Fruit fly (Drosophila melanogaster) whole organism, pupa: ENCODE results near the gene tbc.

Experiments used
- CG14655 ChIP-seq: fragments of 200-800 bp; sonication (Bioruptor generic); optimal IDR thresholded peaks from 3 replicates; lab custom pipeline; 2017; ENCODE audit warnings: mild to moderate bottlenecking, missing biosample characterization, missing genetic modification reagents, missing genetic modification characterization
- CG15710 ChIP-seq: fragments of 200-800 bp; sonication (Bioruptor generic); optimal IDR thresholded peaks from 2 replicates; lab custom pipeline; 2018; ENCODE audit warnings: missing biosample characterization, mild to moderate bottlenecking, missing genetic modification characterization, moderate library complexity
- CG17806 ChIP-seq: fragments of 200-800 bp; sonication (Bioruptor generic); optimal IDR thresholded peaks from 2 replicates; lab custom pipeline; 2018; ENCODE audit warnings: missing biosample characterization, mild to moderate bottlenecking, missing genetic modification characterization, moderate library complexity
- CG8159 ChIP-seq: fragments of 200-800 bp; sonication (Bioruptor generic); optimal IDR thresholded peaks from 3 replicates; lab custom pipeline; 2018; ENCODE audit warnings: missing biosample characterization, mild to moderate bottlenecking, missing genetic modification characterization, moderate library complexity
- D1 ChIP-seq: fragments of 200-800 bp; sonication (Bioruptor generic); optimal IDR thresholded peaks from 2 replicates; lab custom pipeline; 2018; ENCODE audit warnings: missing biosample characterization, mild to moderate bottlenecking, missing genetic modification characterization, moderate library complexity
- EcR ChIP-seq: fragments of 200-800 bp; sonication (Bioruptor generic); optimal IDR thresholded peaks from 3 replicates; lab custom pipeline; 2019; ENCODE audit warnings: missing biosample characterization, missing genetic modification characterization, mild to moderate bottlenecking, moderate library complexity, missing genetic modification reagents
- Pif1A ChIP-seq: fragments of 200-800 bp; sonication (Bioruptor generic); optimal IDR thresholded peaks from 3 replicates; lab custom pipeline; 2016; ENCODE audit warnings: missing biosample characterization, missing genetic modification characterization
- Pif1B ChIP-seq: fragments of 200-800 bp; sonication (Bioruptor generic); optimal IDR thresholded peaks from 3 replicates; lab custom pipeline; 2016; ENCODE audit warnings: missing biosample characterization, missing genetic modification characterization
- gl ChIP-seq: fragments of 200-800 bp; sonication (Bioruptor generic); optimal IDR thresholded peaks from 2 replicates; lab custom pipeline; 2018; ENCODE audit warnings: missing biosample characterization, mild to moderate bottlenecking, missing genetic modification characterization
- rn ChIP-seq: fragments of 200-800 bp; sonication (Bioruptor generic); IDR thresholded peaks from 2 replicates; pipeline ENCODE4 v1.3.6; 2022; ENCODE audit warnings: missing biosample characterization, missing genetic modification characterization

DNA sequence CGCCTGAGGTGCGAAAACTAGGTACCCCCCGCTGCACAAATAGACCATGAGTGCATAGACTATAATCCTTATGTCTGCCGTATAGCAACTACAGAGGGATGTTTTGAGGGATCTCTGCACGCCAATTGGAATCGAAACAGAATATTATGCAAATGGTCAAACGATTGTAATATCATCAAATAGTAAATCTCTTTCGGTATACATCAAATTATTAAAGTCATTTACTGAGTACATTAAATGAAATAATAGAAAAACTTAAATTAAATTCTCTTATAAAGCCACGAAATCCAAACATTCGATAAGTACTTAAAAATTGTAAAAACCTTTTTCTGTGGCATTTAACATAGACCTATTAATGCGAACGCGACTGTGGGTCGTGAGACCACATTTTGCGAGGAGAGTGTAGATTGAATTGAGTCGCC lies 39.6 kb downstream of the tbc start:
- TF ChIP-seq EcR (GFP tag; lab: Kevin White, UChicago) = no peak
- no peak for TF ChIP-seq gl (tag; lab: Kevin White, UChicago)
- TF ChIP-seq Pif1B = peak; percentile 70
- peak; percentile 66 for TF ChIP-seq CG15710 (tag; lab: Kevin White, UChicago)
- peak; percentile 72 for TF ChIP-seq Pif1A (GFP tag; lab: Kevin White, UChicago)
- peak; percentile 85 for TF ChIP-seq CG14655 (GFP tag; lab: Kevin White, UChicago)
- no peak for TF ChIP-seq rn
- peak; percentile 61 for TF ChIP-seq CG17806 (tag; lab: Kevin White, UChicago)
- peak; percentile 78 for TF ChIP-seq CG8159
- peak; percentile 45 for TF ChIP-seq D1 (tag; lab: Kevin White, UChicago)
